Worm (Caenorhabditis elegans) whole organism, L4 larva: ENCODE measurements around the gene sri-36.
"Not testable (repeated sequence)": the region's sequence is repeated elsewhere in the genome, so short reads cannot be mapped to it uniquely, and the experiment has no call there.

Experiments used
- F26F4.8 ChIP-seq: fragments of 200-800 bp; sonication (Bioruptor generic); conservative IDR thresholded peaks from 2 replicates; pipeline ENCODE4 v1.3.6; 2022; ENCODE audit warnings: missing genetic modification characterization, missing compliant biosample characterization
- F44E2.7 ChIP-seq: fragments of 200-800 bp; sonication (Bioruptor generic); IDR thresholded peaks from 2 replicates; pipeline ENCODE4 v2.1.2; 2022; ENCODE audit warnings: missing genetic modification characterization, missing compliant biosample characterization
- T26A8.4 ChIP-seq: fragments of 200-800 bp; sonication (Bioruptor generic); IDR thresholded peaks from 2 replicates; pipeline ENCODE4 v1.3.6; 2022; ENCODE audit warnings: missing genetic modification characterization, missing compliant biosample characterization
- Y5F2A.4 ChIP-seq: fragments of 200-800 bp; sonication (Bioruptor generic); optimal IDR thresholded peaks from 2 replicates; lab custom pipeline; 2018; ENCODE audit warnings: mild to moderate bottlenecking, missing genetic modification characterization, missing compliant biosample characterization
- ceh-44 ChIP-seq: fragments of 200-800 bp; sonication (Bioruptor generic); IDR thresholded peaks from 2 replicates; pipeline ENCODE4 v1.3.6; 2022; ENCODE audit warnings: missing genetic modification reagents, missing genetic modification characterization, missing compliant biosample characterization
- daf-8 ChIP-seq: fragments of 200-800 bp; sonication (Bioruptor generic); IDR thresholded peaks from 2 replicates; pipeline ENCODE4 v1.3.6; 2022; ENCODE audit warnings: missing genetic modification characterization, missing compliant biosample characterization
- dmd-9 ChIP-seq: fragments of 200-800 bp; sonication (Bioruptor generic); IDR thresholded peaks from 2 replicates; pipeline ENCODE4 v1.3.6; 2022; ENCODE audit warnings: missing genetic modification reagents, missing genetic modification characterization, missing compliant biosample characterization
- dve-1 ChIP-seq: sonication (generic microtip); optimal IDR thresholded peaks from 2 replicates; lab custom pipeline; 2017; ENCODE audit warnings: antibody characterized with exemption, mild to moderate bottlenecking, missing genetic modification characterization, missing compliant biosample characterization; ENCODE audit not compliant: insufficient read depth
- lin-15B ChIP-seq: fragments of 150-350 bp; sonication (generic microtip); optimal IDR thresholded peaks from 3 replicates; lab custom pipeline; 2014; ENCODE audit warnings: missing biosample characterization, missing genetic modification characterization
- lin-29 ChIP-seq: fragments of 200-800 bp; sonication (Bioruptor generic); IDR thresholded peaks from 2 replicates; pipeline ENCODE4 v1.3.6; 2022; ENCODE audit warnings: missing genetic modification reagents, missing genetic modification characterization, missing compliant biosample characterization
- lin-39 ChIP-seq: fragments of 150-350 bp; optimal IDR thresholded peaks from 2 replicates; lab custom pipeline; 2014; ENCODE audit warnings: missing biosample characterization, missing genetic modification reagents, missing genetic modification characterization
- lsy-2 ChIP-seq, 2 experiments: fragments of 150-350 bp in 1 of 2; sonication (generic microtip) in 1 of 2; optimal IDR thresholded peaks; 2 replicates each; lab custom pipeline; 2014 to 2017; ENCODE audit warnings: missing biosample characterization in 2 of 2, missing genetic modification characterization in 2 of 2
- madf-9 ChIP-seq: fragments of 200-800 bp; sonication (Bioruptor generic); conservative IDR thresholded peaks from 2 replicates; pipeline ENCODE4 v1.3.6; 2022; ENCODE audit warnings: missing genetic modification reagents, missing genetic modification characterization, missing compliant biosample characterization
- nhr-10 ChIP-seq: fragments of 150-350 bp; optimal IDR thresholded peaks from 2 replicates; lab custom pipeline; 2014; ENCODE audit warnings: missing biosample characterization, missing genetic modification characterization
- nhr-237 ChIP-seq: sonication (generic microtip); optimal IDR thresholded peaks from 2 replicates; lab custom pipeline; 2017; ENCODE audit warnings: missing biosample characterization, missing genetic modification characterization
- nhr-76 ChIP-seq: fragments of 150-350 bp; optimal IDR thresholded peaks from 2 replicates; lab custom pipeline; 2014; ENCODE audit warnings: missing biosample characterization, missing genetic modification characterization
- rbr-2 ChIP-seq: sonication (generic microtip); optimal IDR thresholded peaks from 2 replicates; lab custom pipeline; 2016; ENCODE audit warnings: missing genotype, missing genetic modification characterization, missing compliant biosample characterization
- sdz-12 ChIP-seq: fragments of 200-800 bp; sonication (Bioruptor generic); optimal IDR thresholded peaks from 2 replicates; lab custom pipeline; 2018; ENCODE audit warnings: mild to moderate bottlenecking, missing genetic modification characterization, missing compliant biosample characterization
- unc-39 ChIP-seq: sonication (generic microtip); optimal IDR thresholded peaks from 2 replicates; lab custom pipeline; 2017; ENCODE audit warnings: missing biosample characterization, missing genetic modification characterization
- zfp-3 ChIP-seq: fragments of 200-800 bp; sonication (Bioruptor generic); conservative IDR thresholded peaks from 2 replicates; pipeline ENCODE4 v1.3.6; 2022; ENCODE audit warnings: missing genetic modification reagents, missing genetic modification characterization, missing compliant biosample characterization
- ztf-11 ChIP-seq: fragments of 150-350 bp; optimal IDR thresholded peaks from 2 replicates; lab custom pipeline; 2014; ENCODE audit warnings: missing biosample characterization, missing genetic modification characterization

sri-36 gene

DNA sequence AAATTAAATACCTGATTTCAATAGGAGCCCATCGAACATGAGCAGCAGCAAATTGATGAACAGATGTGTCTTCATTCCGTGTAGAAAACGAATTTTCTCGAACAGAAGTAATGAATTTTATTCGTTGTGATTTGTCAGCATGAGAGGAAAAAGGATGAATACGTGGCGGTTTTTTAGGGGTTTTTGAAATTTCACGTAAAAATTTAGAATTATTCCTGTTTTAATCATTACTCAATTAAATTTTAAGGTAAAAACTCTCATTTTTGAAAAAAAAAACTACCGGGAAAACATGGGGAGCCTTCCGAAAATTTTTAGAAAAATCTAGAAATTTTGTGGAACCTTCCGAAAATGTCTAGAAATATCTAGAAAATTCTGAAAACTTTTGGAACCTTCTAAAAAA lies 47.6 kb downstream of the sri-36 start, which contains the start of gene K02F6.7:
Gene K02F6.7, minus strand, starts transcription at position 101 of the 400 bp plus-strand sequence.
- TF ChIP-seq nhr-10 (tag; lab: Kevin White, UChicago) (no peak), zfp-3 (GFP tag; lab: Robert Waterston, UW) (no peak), F26F4.8 (GFP tag; lab: Robert Waterston, UW) (no peak), lin-39 (no peak), daf-8 (GFP tag; lab: Robert Waterston, UW) (no peak), lsy-2 (tag; optimal IDR thresholded peaks at IDR 0.05; lab: Kevin White, UChicago) (no peak), unc-39 (tag; lab: Kevin White, UChicago) (no peak), dmd-9 (GFP tag; lab: Robert Waterston, UW) (no peak), sdz-12 (GFP tag; lab: Kevin White, UChicago) (no peak), F44E2.7 (GFP tag; lab: Robert Waterston, UW) (no peak), nhr-76 (tag; lab: Kevin White, UChicago) (no peak), rbr-2 (no peak), madf-9 (no peak), lin-29 (GFP tag; lab: Robert Waterston, UW) (no peak), dve-1 (tag; lab: Kevin White, UChicago) (no peak), Y5F2A.4 (GFP tag; lab: Kevin White, UChicago) (no peak), T26A8.4 (GFP tag; lab: Robert Waterston, UW) (no peak), ceh-44 (GFP tag; lab: Robert Waterston, UW) (no peak)
- TF ChIP-seq, all 104 proteins: peak for 0

DNA sequence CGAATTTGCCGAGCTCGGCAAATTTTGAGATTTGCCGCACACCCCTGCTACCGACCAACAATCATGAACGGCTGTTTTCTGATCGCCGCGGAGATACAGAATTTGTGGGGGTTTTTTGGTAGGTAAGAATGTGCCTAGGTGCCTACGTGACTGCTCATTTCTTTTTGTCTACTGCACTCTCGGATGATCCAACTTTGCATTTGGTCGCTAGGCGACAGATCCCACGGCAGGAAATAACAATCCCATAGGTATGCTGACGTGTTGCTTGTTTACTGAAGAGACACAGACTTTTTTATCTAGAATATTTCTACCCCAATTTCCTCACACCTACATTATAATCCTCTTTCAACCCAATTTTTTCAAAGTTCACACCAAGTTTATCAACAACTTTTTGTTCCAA lies 50.4 kb downstream of the sri-36 start, which contains the start of gene K02F6.8:
Gene K02F6.8, minus strand, starts transcription at position 101 of the 400 bp plus-strand sequence.
- TF ChIP-seq zfp-3 (GFP tag; lab: Robert Waterston, UW); madf-9; ztf-11 (tag; lab: Kevin White, UChicago): not testable (repeated sequence)

DNA sequence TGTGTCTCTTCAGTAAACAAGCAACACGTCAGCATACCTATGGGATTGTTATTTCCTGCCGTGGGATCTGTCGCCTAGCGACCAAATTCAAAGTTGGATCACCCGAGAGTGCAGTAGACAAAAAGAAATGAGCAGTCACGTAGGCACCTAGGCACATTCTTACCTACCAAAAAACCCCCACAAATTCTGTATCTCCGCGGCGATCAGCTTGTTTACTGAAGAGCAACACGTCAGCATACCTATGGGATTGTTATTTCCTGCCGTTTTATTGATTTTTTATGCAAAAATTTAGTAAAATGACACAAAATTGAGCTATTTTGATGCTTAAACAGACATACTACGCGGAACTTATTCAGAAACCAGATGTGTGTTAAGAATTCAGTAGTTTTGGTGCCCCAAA lies 50.9 kb downstream of the sri-36 start, which contains the start of gene K02F6.5:
Gene K02F6.5, plus strand, starts transcription at position 301 of the 400 bp plus-strand sequence.
- TF ChIP-seq nhr-237 (tag; lab: Kevin White, UChicago); T26A8.4 (GFP tag; lab: Robert Waterston, UW); lin-15B (tag; lab: Kevin White, UChicago): not testable (repeated sequence)
